Worm (Caenorhabditis elegans) whole organism, L4 larva: ENCODE results near the gene C04G6.11.

Experiments
- nhr-25 ChIP-seq: sonication (generic microtip); optimal IDR thresholded peaks from 2 replicates; lab custom pipeline; 2017; ENCODE audit warnings: missing genetic modification characterization, mild to moderate bottlenecking, missing compliant biosample characterization, antibody characterized with exemption, moderate library complexity, borderline replicate concordance; ENCODE audit not compliant: insufficient read depth
- nhr-77 ChIP-seq: fragments of 150-350 bp; optimal IDR thresholded peaks from 2 replicates; lab custom pipeline; 2014; ENCODE audit warnings: missing biosample characterization, missing genetic modification characterization
- pqm-1 ChIP-seq: sonication (generic microtip); optimal IDR thresholded peaks from 2 replicates; lab custom pipeline; 2017; ENCODE audit warnings: missing biosample characterization, missing genetic modification characterization

DNA sequence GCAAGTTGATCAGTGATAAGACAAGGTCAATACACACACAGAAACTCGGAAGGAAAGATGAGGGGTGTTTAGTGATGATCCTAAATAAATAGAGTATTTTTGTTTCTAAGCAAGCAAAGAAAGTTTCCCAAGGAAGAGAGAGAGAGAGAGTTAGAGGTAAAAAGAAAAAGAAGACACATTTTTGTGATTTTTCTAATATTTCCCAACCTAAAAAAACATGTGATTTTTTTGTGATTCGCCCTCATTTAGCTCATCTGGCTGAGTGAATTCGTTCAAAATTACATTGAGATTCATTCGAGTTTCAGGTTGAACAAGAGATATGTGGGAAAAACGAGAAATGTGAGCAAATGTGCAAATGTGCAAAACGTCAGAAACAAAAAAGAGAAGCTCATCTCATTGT, 47.2 kb upstream of the C04G6.11 start, which contains the start of gene srb-16:
- no peak for TF ChIP-seq nhr-77 (tag; lab: Kevin White, UChicago)
- no peak for TF ChIP-seq pqm-1 (tag; lab: Kevin White, UChicago)
- no peak for TF ChIP-seq nhr-25 (tag; lab: Kevin White, UChicago)
